Worm (Caenorhabditis elegans): ENCODE results near the gene cpt-5.

DNA sequence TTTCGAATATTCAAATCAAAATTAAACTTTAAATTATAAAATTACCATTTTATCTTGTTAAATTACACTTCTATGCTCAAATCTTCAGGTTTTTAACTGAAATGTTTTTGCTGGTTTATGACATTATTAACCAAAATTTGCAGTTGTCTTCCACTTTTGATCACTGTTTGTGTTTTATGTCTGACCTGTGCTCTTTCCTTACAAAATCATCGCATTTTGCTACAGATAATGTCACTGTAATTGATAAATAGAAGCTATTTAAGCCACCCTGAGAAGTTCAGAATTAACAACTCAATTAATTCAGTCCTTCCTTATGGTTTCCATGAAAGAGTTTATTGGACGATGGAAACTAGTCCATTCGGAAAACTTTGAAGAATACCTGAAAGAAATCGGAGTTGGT is 17.5 kb downstream of the cpt-5 start, which contains the start of gene lbp-8:
- TF ChIP-seq elt-3 (tag; optimal IDR thresholded peaks at IDR 0.05), result no peak
- no peak for TF ChIP-seq unc-39 (tag; optimal IDR thresholded peaks at IDR 0.05)
- no peak for TF ChIP-seq lin-39 (tag; optimal IDR thresholded peaks at IDR 0.05)
- TF ChIP-seq mdl-1 (tag; optimal IDR thresholded peaks at IDR 0.05), result no peak
- TF ChIP-seq nhr-11 (tag; optimal IDR thresholded peaks at IDR 0.05), result no peak
- TF ChIP-seq unc-62 (GFP tag; optimal IDR thresholded peaks at IDR 0.05), result no peak
- TF ChIP-seq ZK546.5 (tag; optimal IDR thresholded peaks at IDR 0.05), result no peak
- no peak for TF ChIP-seq fkh-10 (GFP tag; optimal IDR thresholded peaks at IDR 0.05)
- TF ChIP-seq nhr-77 (tag; optimal IDR thresholded peaks at IDR 0.05), result no peak

Measured in whole organism, L3 larva.